Fruit fly (Drosophila melanogaster) whole organism, pupa: ENCODE measurements around the gene CG4364.

Experiments
- CG15710 ChIP-seq: fragments of 200-800 bp; sonication (Bioruptor generic); optimal IDR thresholded peaks from 2 replicates; lab custom pipeline; 2018; ENCODE audit warnings: missing biosample characterization, mild to moderate bottlenecking, missing genetic modification characterization, moderate library complexity
- CG4496 ChIP-seq: fragments of 200-800 bp; sonication (Bioruptor generic); IDR thresholded peaks from 3 replicates; pipeline ENCODE4 v1.3.6; 2022; ENCODE audit warnings: missing biosample characterization, missing genetic modification characterization
- D1 ChIP-seq: fragments of 200-800 bp; sonication (Bioruptor generic); optimal IDR thresholded peaks from 2 replicates; lab custom pipeline; 2018; ENCODE audit warnings: missing biosample characterization, mild to moderate bottlenecking, missing genetic modification characterization, moderate library complexity
- EcR ChIP-seq: fragments of 200-800 bp; sonication (Bioruptor generic); optimal IDR thresholded peaks from 3 replicates; lab custom pipeline; 2019; ENCODE audit warnings: missing biosample characterization, missing genetic modification characterization, mild to moderate bottlenecking, moderate library complexity, missing genetic modification reagents
- Ets98B ChIP-seq: fragments of 200-800 bp; sonication (Bioruptor generic); IDR thresholded peaks from 2 replicates; pipeline ENCODE4 v1.3.6; 2022; ENCODE audit warnings: missing biosample characterization, missing genetic modification characterization
- gl ChIP-seq: fragments of 200-800 bp; sonication (Bioruptor generic); optimal IDR thresholded peaks from 2 replicates; lab custom pipeline; 2018; ENCODE audit warnings: missing biosample characterization, mild to moderate bottlenecking, missing genetic modification characterization
- rn ChIP-seq: fragments of 200-800 bp; sonication (Bioruptor generic); IDR thresholded peaks from 2 replicates; pipeline ENCODE4 v1.3.6; 2022; ENCODE audit warnings: missing biosample characterization, missing genetic modification characterization

dm6 chr2L:9739685-9740084, 28.6 kb upstream of the CG4364 start:
- no peak for TF ChIP-seq gl (tag; lab: Kevin White, UChicago)
- no peak for TF ChIP-seq D1
- no peak for TF ChIP-seq CG4496 (GFP tag; lab: Robert Waterston, UW)
- no peak for TF ChIP-seq EcR (GFP tag; lab: Kevin White, UChicago)
- TF ChIP-seq CG15710 (tag; lab: Kevin White, UChicago) = no peak
- TF ChIP-seq rn (GFP tag; lab: Robert Waterston, UW) = no peak
- TF ChIP-seq Ets98B (GFP tag; lab: Robert Waterston, UW) = no peak
